Fruit fly (Drosophila melanogaster): ENCODE measurements around the gene CG8840.

Gene CG8840

dm6 chr2L:3397594-3398073 lies 12.7 kb upstream of the CG8840 start, which contains the start of gene CG34175:
CG34175 (plus strand) TSS chr2L:3398023.
- no peak for TF ChIP-seq CTCF (optimal IDR thresholded peaks at IDR 0.05)
- TF ChIP-seq CG8478 (optimal IDR thresholded peaks at IDR 0.05): no peak

dm6 chr2L:3407722-3408121 lies 2.6 kb upstream of the CG8840 start:
- no peak for TF ChIP-seq CTCF (optimal IDR thresholded peaks at IDR 0.05)
- TF ChIP-seq CG8478 (optimal IDR thresholded peaks at IDR 0.05): no peak

- TF ChIP-seq CTCF (optimal IDR thresholded peaks at IDR 0.05) (no peak), CG8478 (optimal IDR thresholded peaks at IDR 0.05) (no peak)
These were observed 6.4 kb downstream of the CG8840 start, which contains the start of gene CG31952 for dm6 chr2L:3416527-3417304. CG31952 (plus strand) TSS chr2L:3416693.

- TF ChIP-seq CTCF (optimal IDR thresholded peaks at IDR 0.05) (no peak), CG8478 (optimal IDR thresholded peaks at IDR 0.05) (no peak)
These were observed 7.3 kb downstream of the CG8840 start for dm6 chr2L:3417613-3418012.

- TF ChIP-seq CTCF (optimal IDR thresholded peaks at IDR 0.05) (no peak), CG8478 (optimal IDR thresholded peaks at IDR 0.05) (no peak)
These were observed 12.4 kb downstream of the CG8840 start for dm6 chr2L:3422753-3423152.

- no peak for TF ChIP-seq CG8478 (optimal IDR thresholded peaks at IDR 0.05)
- no peak for TF ChIP-seq CTCF (optimal IDR thresholded peaks at IDR 0.05)
These were observed 15.6 kb downstream of the CG8840 start for dm6 chr2L:3425947-3426346.

dm6 chr2L:3426669-3427232 lies 16.4 kb downstream of the CG8840 start, which contains the start of gene Pgant2:
Pgant2 (minus strand) TSS chr2L:3426719.
- TF ChIP-seq CTCF (optimal IDR thresholded peaks at IDR 0.05) (no peak), CG8478 (optimal IDR thresholded peaks at IDR 0.05) (no peak)

dm6 chr2L:3428419-3429097 lies 18.2 kb downstream of the CG8840 start:
- TF ChIP-seq CTCF (optimal IDR thresholded peaks at IDR 0.05): no peak
- TF ChIP-seq CG8478 (optimal IDR thresholded peaks at IDR 0.05): no peak

dm6 chr2L:3435086-3435485 lies 24.7 kb downstream of the CG8840 start:
- no peak for TF ChIP-seq CTCF (optimal IDR thresholded peaks at IDR 0.05)
- no peak for TF ChIP-seq CG8478 (optimal IDR thresholded peaks at IDR 0.05)

dm6 chr2L:3436347-3436746 lies 26.0 kb downstream of the CG8840 start:
- TF ChIP-seq CG8478 (optimal IDR thresholded peaks at IDR 0.05) (no peak), CTCF (optimal IDR thresholded peaks at IDR 0.05) (no peak)

dm6 chr2L:3437068-3437467 lies 26.7 kb downstream of the CG8840 start:
- TF ChIP-seq CTCF (optimal IDR thresholded peaks at IDR 0.05) (no peak), CG8478 (optimal IDR thresholded peaks at IDR 0.05) (no peak)

- TF ChIP-seq CTCF (optimal IDR thresholded peaks at IDR 0.05) (no peak), CG8478 (optimal IDR thresholded peaks at IDR 0.05) (no peak)
These were observed 27.7 kb downstream of the CG8840 start for dm6 chr2L:3438078-3438477.

dm6 chr2L:3439502-3439901 lies 29.1 kb downstream of the CG8840 start:
- no peak for TF ChIP-seq CTCF (optimal IDR thresholded peaks at IDR 0.05)
- TF ChIP-seq CG8478 (optimal IDR thresholded peaks at IDR 0.05): no peak

dm6 chr2L:3440322-3440721 lies 30.0 kb downstream of the CG8840 start:
- TF ChIP-seq CG8478 (optimal IDR thresholded peaks at IDR 0.05) (no peak), CTCF (optimal IDR thresholded peaks at IDR 0.05) (no peak)

- TF ChIP-seq CG8478 (optimal IDR thresholded peaks at IDR 0.05) (no peak), CTCF (optimal IDR thresholded peaks at IDR 0.05) (no peak)
These were observed 30.8 kb downstream of the CG8840 start for dm6 chr2L:3441158-3441557.

dm6 chr2L:3441673-3442072 lies 31.3 kb downstream of the CG8840 start:
- TF ChIP-seq CTCF (optimal IDR thresholded peaks at IDR 0.05) (no peak), CG8478 (optimal IDR thresholded peaks at IDR 0.05) (no peak)

Measured in S2 (cell line).